Worm (Caenorhabditis elegans): ENCODE measurements around the gene hip-1.

hip-1 gene

ce11 chrIII:13585136-13585535 is 37.2 kb downstream of the hip-1 start:
- 0 out of 2 replicates have a peak, but pooled peaks have one; percentile 26 for TF ChIP-seq T22C8.4 (GFP tag; IDR thresholded peaks at IDR 0.05)
- TF ChIP-seq klf-2 (GFP tag; conservative IDR thresholded peaks at IDR 0.05) = 0 out of 2 replicates have a peak, but pooled peaks have one; percentile 17
- peak; percentile 73 for TF ChIP-seq tab-1 (GFP tag; IDR thresholded peaks at IDR 0.05)

DNA sequence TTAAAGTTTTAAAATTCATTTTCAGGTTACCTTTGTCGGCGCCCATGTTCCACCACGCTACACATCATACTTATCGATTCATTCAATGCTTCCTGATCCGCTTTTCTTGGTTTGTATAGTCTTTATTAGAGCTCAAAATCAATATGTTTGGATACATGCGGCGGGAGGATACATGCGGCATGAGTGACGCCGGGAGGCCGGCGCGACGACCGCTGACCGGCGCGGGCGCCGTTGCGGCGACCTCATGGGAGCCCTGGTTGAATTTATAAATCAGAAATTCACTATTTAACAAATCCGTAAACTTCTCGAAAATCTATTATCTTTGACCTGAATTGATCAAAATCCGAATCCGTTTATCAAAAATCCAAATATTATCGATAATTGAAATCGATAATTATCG is 40.6 kb downstream of the hip-1 start:
- TF ChIP-seq cog-1 (tag; optimal IDR thresholded peaks at IDR 0.05) = no peak
- TF ChIP-seq ref-1 (GFP tag; conservative IDR thresholded peaks at IDR 0.05) = no peak
- TF ChIP-seq ztf-29 (GFP tag; IDR thresholded peaks at IDR 0.05) = no peak
- no peak for TF ChIP-seq T22C8.4 (GFP tag; IDR thresholded peaks at IDR 0.05)
- TF ChIP-seq flt-1 (GFP tag; IDR thresholded peaks at IDR 0.05) = no peak
- TF ChIP-seq tab-1 (GFP tag; IDR thresholded peaks at IDR 0.05) = no peak
- TF ChIP-seq klf-2 (GFP tag; conservative IDR thresholded peaks at IDR 0.05) = no peak
- no peak for TF ChIP-seq ztf-23 (GFP tag; IDR thresholded peaks at IDR 0.05)
- TF ChIP-seq med-1 (GFP tag; optimal IDR thresholded peaks at IDR 0.05; ENCODE audit: insufficient read depth) = no peak

DNA sequence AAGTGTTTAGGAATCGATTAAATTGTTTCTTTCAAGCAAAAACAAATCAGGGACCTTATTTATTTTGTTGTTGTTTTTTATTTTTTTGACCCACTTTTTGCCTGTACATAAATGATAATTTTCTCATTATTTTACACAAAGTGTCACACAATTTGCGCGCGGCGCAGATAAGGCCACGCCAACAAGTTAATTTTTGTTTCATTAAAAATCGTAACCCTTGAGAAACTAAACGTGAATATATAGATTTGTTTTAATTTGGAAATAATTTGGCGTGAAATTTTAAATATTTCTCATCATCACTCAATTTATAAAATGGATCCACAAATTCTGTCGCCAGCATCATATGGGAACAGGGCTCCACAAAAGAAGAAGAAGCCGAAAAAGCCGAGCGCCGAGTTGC is 41.8 kb downstream of the hip-1 start, which contains the start of gene T05D4.5:
Gene T05D4.5, plus strand, starts transcription at position 301 of the 400 bp plus-strand sequence.
- TF ChIP-seq flt-1 (GFP tag; IDR thresholded peaks at IDR 0.05) (no peak), cog-1 (tag; optimal IDR thresholded peaks at IDR 0.05) (no peak), klf-2 (GFP tag; conservative IDR thresholded peaks at IDR 0.05) (no peak), med-1 (GFP tag; optimal IDR thresholded peaks at IDR 0.05; ENCODE audit: insufficient read depth) (no peak), ztf-29 (GFP tag; IDR thresholded peaks at IDR 0.05) (no peak), ref-1 (GFP tag; conservative IDR thresholded peaks at IDR 0.05) (no peak), tab-1 (GFP tag; IDR thresholded peaks at IDR 0.05) (no peak), ztf-23 (GFP tag; IDR thresholded peaks at IDR 0.05) (no peak), T22C8.4 (GFP tag; IDR thresholded peaks at IDR 0.05) (no peak)

- no peak for TF ChIP-seq ref-1 (GFP tag; conservative IDR thresholded peaks at IDR 0.05)
- no peak for TF ChIP-seq cog-1 (tag; optimal IDR thresholded peaks at IDR 0.05)
- no peak for TF ChIP-seq flt-1 (GFP tag; IDR thresholded peaks at IDR 0.05)
- TF ChIP-seq ztf-29 (GFP tag; IDR thresholded peaks at IDR 0.05) = no peak
- no peak for TF ChIP-seq med-1 (GFP tag; optimal IDR thresholded peaks at IDR 0.05; ENCODE audit: insufficient read depth)
- TF ChIP-seq tab-1 (GFP tag; IDR thresholded peaks at IDR 0.05) = no peak
- TF ChIP-seq T22C8.4 (GFP tag; IDR thresholded peaks at IDR 0.05) = no peak
- TF ChIP-seq ztf-23 (GFP tag; IDR thresholded peaks at IDR 0.05) = no peak
- TF ChIP-seq klf-2 (GFP tag; conservative IDR thresholded peaks at IDR 0.05) = no peak
Measured at ce11 chrIII:13580076-13580475, 42.2 kb downstream of the hip-1 start.

DNA sequence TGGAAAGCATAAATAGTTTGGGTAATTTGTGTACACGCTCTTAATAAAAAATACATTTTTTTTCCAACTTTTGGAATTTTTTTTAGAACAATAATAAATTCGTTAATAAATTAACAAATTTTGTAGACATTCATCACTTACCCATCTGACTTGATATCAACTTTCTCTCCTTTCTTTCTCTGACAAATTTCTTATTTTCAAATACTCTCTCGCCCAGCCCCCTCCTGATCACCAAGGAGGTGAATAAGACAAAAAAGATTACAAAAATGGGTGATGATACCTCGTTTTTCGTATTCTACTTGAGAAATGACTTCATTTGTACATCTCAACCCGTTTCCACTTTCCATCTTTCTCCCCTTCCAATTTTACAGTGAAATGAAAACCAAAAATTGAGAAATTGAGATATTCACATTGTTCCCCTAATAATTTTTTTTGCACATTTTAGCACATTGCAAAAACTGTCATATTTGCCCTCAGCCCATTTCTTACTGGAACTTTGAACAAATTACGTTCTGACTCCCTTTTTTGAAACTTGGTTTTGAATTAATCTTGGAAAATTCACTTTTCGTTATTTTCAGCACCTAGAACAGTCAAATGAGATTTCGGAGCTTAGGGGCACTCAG is 46.6 kb downstream of the hip-1 start, which contains the start of gene osm-7:
Gene osm-7, plus strand, starts transcription at position 573 of the 623 bp plus-strand sequence.
- no peak for TF ChIP-seq cog-1 (tag; optimal IDR thresholded peaks at IDR 0.05)
- no peak for TF ChIP-seq med-1 (GFP tag; optimal IDR thresholded peaks at IDR 0.05; ENCODE audit: insufficient read depth)
- TF ChIP-seq T22C8.4 (GFP tag; IDR thresholded peaks at IDR 0.05) = no peak
- TF ChIP-seq ztf-23 (GFP tag; IDR thresholded peaks at IDR 0.05) = no peak
- no peak for TF ChIP-seq klf-2 (GFP tag; conservative IDR thresholded peaks at IDR 0.05)
- no peak for TF ChIP-seq ref-1 (GFP tag; conservative IDR thresholded peaks at IDR 0.05)
- no peak for TF ChIP-seq ztf-29 (GFP tag; IDR thresholded peaks at IDR 0.05)
- TF ChIP-seq tab-1 (GFP tag; IDR thresholded peaks at IDR 0.05) = no peak
- no peak for TF ChIP-seq flt-1 (GFP tag; IDR thresholded peaks at IDR 0.05)

- TF ChIP-seq tab-1 (GFP tag; IDR thresholded peaks at IDR 0.05) (no peak), ztf-23 (GFP tag; IDR thresholded peaks at IDR 0.05) (no peak), klf-2 (GFP tag; conservative IDR thresholded peaks at IDR 0.05) (no peak), ref-1 (GFP tag; conservative IDR thresholded peaks at IDR 0.05) (no peak), flt-1 (GFP tag; IDR thresholded peaks at IDR 0.05) (no peak), cog-1 (tag; optimal IDR thresholded peaks at IDR 0.05) (no peak), T22C8.4 (GFP tag; IDR thresholded peaks at IDR 0.05) (no peak), ztf-29 (GFP tag; IDR thresholded peaks at IDR 0.05) (no peak)
Measured at ce11 chrIII:13570347-13570746, 51.9 kb downstream of the hip-1 start, which contains the start of gene exc-12. exc-12 (minus strand) TSS chrIII:13570447.

DNA sequence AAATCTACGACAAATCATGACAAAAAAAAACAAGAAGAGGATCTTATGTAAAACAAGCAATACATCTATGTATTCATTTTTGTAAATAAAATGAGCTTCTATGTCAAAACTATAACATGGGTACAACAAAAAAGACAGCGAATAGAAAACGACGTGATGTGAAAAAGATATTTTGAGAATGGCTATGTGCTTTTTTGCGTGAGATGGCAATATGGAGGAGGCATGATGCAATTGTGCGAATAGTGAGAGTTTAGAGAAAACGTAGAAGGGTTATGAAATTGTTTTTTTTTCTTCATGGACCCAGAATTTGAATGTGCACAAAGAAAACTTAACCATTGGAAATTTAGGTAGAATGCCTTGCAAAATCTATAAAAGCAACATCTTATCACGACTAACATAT is 56.3 kb downstream of the hip-1 start:
- TF ChIP-seq cog-1 (tag; optimal IDR thresholded peaks at IDR 0.05) = no peak
- no peak for TF ChIP-seq tab-1 (GFP tag; IDR thresholded peaks at IDR 0.05)
- TF ChIP-seq ztf-29 (GFP tag; IDR thresholded peaks at IDR 0.05) = no peak
- TF ChIP-seq klf-2 (GFP tag; conservative IDR thresholded peaks at IDR 0.05) = no peak
- TF ChIP-seq ztf-23 (GFP tag; IDR thresholded peaks at IDR 0.05) = no peak
- TF ChIP-seq ref-1 (GFP tag; conservative IDR thresholded peaks at IDR 0.05) = no peak
- no peak for TF ChIP-seq med-1 (GFP tag; optimal IDR thresholded peaks at IDR 0.05; ENCODE audit: insufficient read depth)
- no peak for TF ChIP-seq flt-1 (GFP tag; IDR thresholded peaks at IDR 0.05)
- TF ChIP-seq T22C8.4 (GFP tag; IDR thresholded peaks at IDR 0.05) = no peak

DNA sequence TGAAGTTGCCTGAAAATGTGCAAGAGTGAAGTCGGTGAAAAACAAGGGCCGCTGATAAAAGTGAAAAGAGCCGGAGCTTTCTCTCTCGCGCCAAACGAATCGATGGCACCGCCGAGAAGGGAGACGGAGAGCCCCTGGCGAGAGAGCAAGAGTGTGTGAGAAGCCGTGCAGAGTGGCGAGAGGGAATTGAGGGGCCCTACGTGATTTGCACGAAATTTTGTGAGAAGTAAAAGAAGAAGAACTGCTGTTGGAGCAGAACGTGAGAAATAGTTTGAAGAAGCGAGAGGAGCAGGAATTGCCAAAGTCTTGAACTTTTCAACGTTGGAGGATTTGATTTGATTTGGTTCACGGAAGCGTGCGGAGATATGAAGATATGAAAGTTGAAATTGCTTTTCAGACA is 57.4 kb downstream of the hip-1 start, which contains the start of gene aldo-1:
Gene aldo-1, minus strand, starts transcription at position 9 of the 400 bp plus-strand sequence.
- TF ChIP-seq flt-1 (GFP tag; IDR thresholded peaks at IDR 0.05) (0 out of 2 replicates have a peak, but pooled peaks have one; percentile 35), klf-2 (GFP tag; conservative IDR thresholded peaks at IDR 0.05) (no peak), T22C8.4 (GFP tag; IDR thresholded peaks at IDR 0.05) (peak; percentile 44; the same call in 1 of the 2 replicates)

All from whole organism, midembryonic.